Worm (Caenorhabditis elegans): ENCODE results near the gene clec-165.

Gene clec-165

DNA sequence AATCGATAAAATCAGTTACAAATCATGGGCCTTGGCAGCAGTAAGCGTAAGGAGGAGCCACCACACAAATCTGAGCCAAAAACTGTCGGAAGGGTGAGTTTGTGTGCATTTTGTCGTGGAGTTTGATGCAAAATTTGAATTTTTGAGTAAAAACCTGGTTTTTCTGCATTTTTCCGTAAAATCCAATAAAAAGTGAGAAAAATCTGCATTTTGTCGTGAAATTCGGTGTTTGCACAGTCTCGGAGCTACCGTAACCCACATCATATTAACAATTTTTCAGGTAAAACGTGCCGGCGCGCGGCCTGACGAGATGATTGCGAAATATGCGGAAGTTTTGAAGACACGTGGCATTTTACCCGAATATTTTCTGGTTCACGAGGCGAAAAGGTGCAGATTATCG is 29.2 kb upstream of the clec-165 start:
- TF ChIP-seq R02D3.7 (tag; optimal IDR thresholded peaks at IDR 0.05), result no peak
- no peak for TF ChIP-seq ceh-82 (tag; optimal IDR thresholded peaks at IDR 0.05)
- no peak for TF ChIP-seq ZK546.5 (tag; optimal IDR thresholded peaks at IDR 0.05)
- no peak for TF ChIP-seq mdl-1 (tag; optimal IDR thresholded peaks at IDR 0.05)

DNA sequence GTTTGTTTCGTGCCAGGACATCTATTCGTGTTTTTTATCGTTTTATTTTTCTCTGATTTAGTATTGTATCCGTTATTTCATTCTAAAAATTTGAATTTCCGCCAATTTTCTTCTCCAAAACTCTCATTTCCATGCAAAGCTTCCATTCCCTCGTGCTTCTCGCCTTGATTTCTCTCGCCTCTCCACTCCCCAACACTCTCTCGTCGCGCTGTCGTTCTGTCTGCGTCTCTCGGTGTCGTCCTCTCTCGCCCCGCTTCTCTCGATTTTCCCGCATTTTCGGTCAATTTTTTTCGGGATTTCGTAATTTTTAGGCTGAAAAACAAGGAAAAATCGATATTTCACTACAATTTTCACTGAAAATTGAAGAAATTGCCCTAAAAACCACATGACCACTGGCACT is 27.9 kb upstream of the clec-165 start, which contains the start of gene C09E9.1:
TSS of gene C09E9.1 (plus strand) at position 286 of the 400 bp plus-strand sequence.
- TF ChIP-seq hmg-11 (tag; optimal IDR thresholded peaks at IDR 0.05), result peak; percentile 80
- no peak for TF ChIP-seq daf-12 (tag; optimal IDR thresholded peaks at IDR 0.05)
- TF ChIP-seq nhr-25 (tag; optimal IDR thresholded peaks at IDR 0.05), result peak; percentile 14
- peak; percentile 79 for TF ChIP-seq nfya-1 (tag; optimal IDR thresholded peaks at IDR 0.05; ENCODE audit: insufficient read depth)
- TF ChIP-seq mdl-1 (tag; optimal IDR thresholded peaks at IDR 0.05), result peak; percentile 97
- TF ChIP-seq ZK546.5 (tag; optimal IDR thresholded peaks at IDR 0.05), result no peak
- peak; percentile 8 for TF ChIP-seq fkh-10 (GFP tag; optimal IDR thresholded peaks at IDR 0.05)
- no peak for TF ChIP-seq zag-1 (tag; optimal IDR thresholded peaks at IDR 0.05)
- no peak for TF ChIP-seq lsy-12 (tag; optimal IDR thresholded peaks at IDR 0.05)
- peak; percentile 39 for TF ChIP-seq pha-4 (tag; optimal IDR thresholded peaks at IDR 0.05)
- TF ChIP-seq ceh-28 (tag; optimal IDR thresholded peaks at IDR 0.05), result peak; percentile 61
- TF ChIP-seq lin-15B (tag; optimal IDR thresholded peaks at IDR 0.05), result peak; percentile 88
- TF ChIP-seq fkh-2 (tag; optimal IDR thresholded peaks at IDR 0.05), result no peak
- peak; percentile 15 for TF ChIP-seq snpc-4 (tag; optimal IDR thresholded peaks at IDR 0.05)
- no peak for TF ChIP-seq ceh-9 (tag; optimal IDR thresholded peaks at IDR 0.05)
- no peak for TF ChIP-seq nhr-12 (tag; optimal IDR thresholded peaks at IDR 0.05)
- TF ChIP-seq lin-39 (tag; optimal IDR thresholded peaks at IDR 0.05), result peak; percentile 63
- TF ChIP-seq pqm-1 (tag; optimal IDR thresholded peaks at IDR 0.05), result no peak
- TF ChIP-seq jun-1 (tag; optimal IDR thresholded peaks at IDR 0.05), result peak; percentile 62
- TF ChIP-seq skn-1 (tag; optimal IDR thresholded peaks at IDR 0.05), result peak; percentile 42
- no peak for TF ChIP-seq unc-62 (GFP tag; optimal IDR thresholded peaks at IDR 0.05)
- no peak for TF ChIP-seq nhr-28 (tag; optimal IDR thresholded peaks at IDR 0.05)
- TF ChIP-seq nhr-23 (tag; optimal IDR thresholded peaks at IDR 0.05), result peak; percentile 6
- TF ChIP-seq tbx-2 (tag; optimal IDR thresholded peaks at IDR 0.05), result no peak
- peak; percentile 72 for TF ChIP-seq elt-2 (tag; optimal IDR thresholded peaks at IDR 0.05)
- TF ChIP-seq eor-1 (tag; optimal IDR thresholded peaks at IDR 0.05), result no peak

DNA sequence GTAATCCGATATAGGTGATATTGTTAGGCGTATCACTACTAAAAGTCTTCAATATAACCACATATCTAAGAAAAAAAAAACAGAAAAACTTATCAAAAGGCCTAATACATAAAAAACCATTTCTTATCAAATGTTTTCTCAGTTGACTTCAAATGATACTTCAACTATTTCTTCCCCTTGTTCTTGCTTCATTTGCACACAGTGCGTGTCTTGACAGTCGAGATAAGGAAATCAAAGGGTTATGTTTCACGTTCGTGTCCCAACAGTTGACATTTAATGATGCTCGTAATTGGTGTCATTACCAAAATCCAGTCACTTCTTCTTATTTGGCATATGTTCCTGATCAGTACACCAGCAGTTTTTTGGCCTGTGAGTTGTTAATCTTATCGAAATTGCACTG is 20.0 kb upstream of the clec-165 start, which contains the start of gene clec-170:
TSS of gene clec-170 (plus strand) at position 143 of the 400 bp plus-strand sequence.
- TF ChIP-seq eor-1 (tag; optimal IDR thresholded peaks at IDR 0.05) (no peak), egl-27 (tag; optimal IDR thresholded peaks at IDR 0.05) (no peak), pqm-1 (tag; optimal IDR thresholded peaks at IDR 0.05) (peak; percentile 12), nhr-67 (tag; optimal IDR thresholded peaks at IDR 0.05) (no peak), elt-2 (tag; optimal IDR thresholded peaks at IDR 0.05) (peak; percentile 81), nhr-237 (tag; optimal IDR thresholded peaks at IDR 0.05) (no peak), unc-39 (tag; optimal IDR thresholded peaks at IDR 0.05) (no peak), R02D3.7 (tag; optimal IDR thresholded peaks at IDR 0.05) (no peak)

DNA sequence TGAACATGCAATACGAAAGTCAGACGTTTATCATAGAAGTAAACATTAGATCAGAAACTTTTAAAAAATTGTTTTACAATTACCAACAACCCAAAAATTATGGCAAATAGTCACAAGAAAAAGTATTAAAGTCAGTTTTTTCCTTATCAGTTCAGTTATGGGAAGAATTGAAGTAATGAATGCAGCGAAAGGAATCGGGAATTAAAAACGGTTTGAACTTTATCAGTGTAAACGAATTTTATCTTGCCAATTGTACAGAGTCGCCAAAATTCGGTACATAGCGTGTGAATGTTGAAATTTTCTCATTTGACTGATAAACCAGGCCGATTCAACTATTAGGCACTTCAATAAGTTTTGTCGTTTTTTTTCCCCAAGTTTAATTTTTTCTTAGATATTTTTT is 19.5 kb upstream of the clec-165 start:
- TF ChIP-seq nhr-43 (tag; optimal IDR thresholded peaks at IDR 0.05; ENCODE audit: poor library complexity, severe bottlenecking) (no peak), lin-15B (tag; optimal IDR thresholded peaks at IDR 0.05) (no peak), ZK546.5 (tag; optimal IDR thresholded peaks at IDR 0.05) (no peak), pha-4 (tag; optimal IDR thresholded peaks at IDR 0.05) (peak; percentile 24), unc-39 (tag; optimal IDR thresholded peaks at IDR 0.05) (no peak), pqm-1 (tag; optimal IDR thresholded peaks at IDR 0.05) (peak; percentile 78), mdl-1 (tag; optimal IDR thresholded peaks at IDR 0.05) (no peak), mml-1 (tag; optimal IDR thresholded peaks at IDR 0.05) (no peak), elt-1 (tag; optimal IDR thresholded peaks at IDR 0.05) (no peak), daf-12 (tag; optimal IDR thresholded peaks at IDR 0.05) (no peak), nhr-76 (tag; optimal IDR thresholded peaks at IDR 0.05) (no peak), elt-2 (tag; optimal IDR thresholded peaks at IDR 0.05) (peak; percentile 97), egl-27 (tag; optimal IDR thresholded peaks at IDR 0.05) (no peak), jun-1 (tag; optimal IDR thresholded peaks at IDR 0.05) (peak; percentile 61), ama-1 (optimal IDR thresholded peaks at IDR 0.05) (no peak), unc-62 (GFP tag; optimal IDR thresholded peaks at IDR 0.05) (no peak)
